Worm (Caenorhabditis elegans): Measurements from ENCODE around the gene eat-2.

The eat-2 gene

ce11 chrII:14143838-14144268, 27.6 kb downstream of the eat-2 start, which contains the start of gene W03H9.2 (continued):
- TF ChIP-seq lin-35 (GFP tag; optimal IDR thresholded peaks at IDR 0.05) (peak; percentile 66 to 88), C16A3.4 (tag; optimal IDR thresholded peaks at IDR 0.05) (peak; percentile 62), nhr-71 (tag; optimal IDR thresholded peaks at IDR 0.05) (peak; percentile 87), unc-30 (tag; optimal IDR thresholded peaks at IDR 0.05) (no peak), nhr-85 (tag) (peak; percentile 86), nhr-11 (tag; optimal IDR thresholded peaks at IDR 0.05) (no peak), lir-3 (tag; optimal IDR thresholded peaks at IDR 0.05; ENCODE audit: poor library complexity) (peak; percentile 87), nhr-237 (tag; optimal IDR thresholded peaks at IDR 0.05) (no peak), zag-1 (tag; optimal IDR thresholded peaks at IDR 0.05) (no peak), pag-3 (tag; optimal IDR thresholded peaks at IDR 0.05; ENCODE audit: borderline replicate concordance, insufficient read depth) (no peak), fos-1 (tag; optimal IDR thresholded peaks at IDR 0.05) (no peak), unc-98 (GFP tag; IDR thresholded peaks at IDR 0.05) (peak; percentile 85), xbp-1 (tag; optimal IDR thresholded peaks at IDR 0.05) (peak; percentile 72), egl-27 (tag; optimal IDR thresholded peaks at IDR 0.05) (no peak), C04F5.9 (tag; optimal IDR thresholded peaks at IDR 0.05) (peak; percentile 79)

ce11 chrII:14142098-14142554, 29.3 kb downstream of the eat-2 start, which contains the start of gene cacn-1:
Gene cacn-1 (minus strand): TSS chrII:14142148.
- TF ChIP-seq swsn-7 (tag; optimal IDR thresholded peaks at IDR 0.05) = peak; percentile 47
- 0 out of 2 replicates have a peak, but pooled peaks have one; percentile 8 for TF ChIP-seq ceh-88 (GFP tag; IDR thresholded peaks at IDR 0.05)
- peak; percentile 3 to 59 (median 34) for TF ChIP-seq ceh-82 (tag; optimal IDR thresholded peaks at IDR 0.05)
- peak; percentile 57 for TF ChIP-seq nhr-85 (tag)
- peak; percentile 27 to 64 (median 51) for TF ChIP-seq dpl-1 (GFP tag; optimal IDR thresholded peaks at IDR 0.05)
- peak; percentile 65 for TF ChIP-seq nhr-90 (tag; optimal IDR thresholded peaks at IDR 0.05; ENCODE audit: poor library complexity)
- TF ChIP-seq rnt-1 (tag; optimal IDR thresholded peaks at IDR 0.05) = peak; percentile 74
- TF ChIP-seq ztf-11 (tag; optimal IDR thresholded peaks at IDR 0.05) = peak in 1 of 2 experiments; percentile 37
- peak; percentile 45 for TF ChIP-seq isw-1 (GFP tag; IDR thresholded peaks at IDR 0.05)
- TF ChIP-seq nhr-19 (GFP tag; conservative IDR thresholded peaks at IDR 0.05) = peak; percentile 68
- TF ChIP-seq nhr-47 (tag; optimal IDR thresholded peaks at IDR 0.05) = peak; percentile 66
- peak; percentile 43 for TF ChIP-seq ceh-8 (GFP tag; optimal IDR thresholded peaks at IDR 0.05)
- peak; percentile 5 for TF ChIP-seq nhr-71 (tag; optimal IDR thresholded peaks at IDR 0.05)
- peak; percentile 39 for TF ChIP-seq xbp-1 (tag; optimal IDR thresholded peaks at IDR 0.05)
- TF ChIP-seq nhr-20 (tag; optimal IDR thresholded peaks at IDR 0.05) = peak; percentile 42
- TF ChIP-seq mep-1 (tag; optimal IDR thresholded peaks at IDR 0.05) = peak; percentile 49
- peak; percentile 46 to 62 for TF ChIP-seq efl-1 (optimal IDR thresholded peaks at IDR 0.05)
- TF ChIP-seq efl-1 (GFP tag; optimal IDR thresholded peaks at IDR 0.05 in 1 of 2) = peak; percentile 58 to 96
- peak; percentile 93 for TF ChIP-seq F16B12.6 (tag; optimal IDR thresholded peaks at IDR 0.05)
- TF ChIP-seq unc-86 (tag; optimal IDR thresholded peaks at IDR 0.05) = peak; percentile 47
- peak; percentile 55 for TF ChIP-seq snu-23 (GFP tag; optimal IDR thresholded peaks at IDR 0.05)
- peak; percentile 57 for TF ChIP-seq mab-9 (GFP tag; IDR thresholded peaks at IDR 0.05)
- TF ChIP-seq tbx-2 (tag; optimal IDR thresholded peaks at IDR 0.05) = peak; percentile 44
- TF ChIP-seq lin-35 (GFP tag; optimal IDR thresholded peaks at IDR 0.05) = peak; percentile 30 to 44
- TF ChIP-seq lsy-2 (tag; optimal IDR thresholded peaks at IDR 0.05) = peak; percentile 48 to 55
- peak; percentile 55 for TF ChIP-seq nhr-77 (tag; optimal IDR thresholded peaks at IDR 0.05)
- TF ChIP-seq dsc-1 (tag; optimal IDR thresholded peaks at IDR 0.05) = peak; percentile 14

ce11 chrII:14138849-14139419, 32.5 kb downstream of the eat-2 start:
- TF ChIP-seq efl-1 (optimal IDR thresholded peaks at IDR 0.05) (no peak), efl-1 (GFP tag; optimal IDR thresholded peaks at IDR 0.05 in 1 of 2) (peak in 1 of 2 experiments; percentile 4), C04F5.9 (tag; optimal IDR thresholded peaks at IDR 0.05) (no peak)

Measured in whole organism, L1 larva.